Worm (Caenorhabditis elegans) whole organism, L4 larva: ENCODE results near the gene C17B7.4.

Experiments used
- Y5F2A.4 ChIP-seq: fragments of 200-800 bp; sonication (Bioruptor generic); optimal IDR thresholded peaks from 2 replicates; lab custom pipeline; 2018; ENCODE audit warnings: mild to moderate bottlenecking, missing genetic modification characterization, missing compliant biosample characterization
- ZK337.2 ChIP-seq: fragments of 200-800 bp; sonication (Bioruptor generic); IDR thresholded peaks from 2 replicates; pipeline ENCODE4 v1.3.6; 2022; ENCODE audit warnings: missing genetic modification reagents, missing genetic modification characterization, missing compliant biosample characterization
- lin-15B ChIP-seq: fragments of 150-350 bp; sonication (generic microtip); optimal IDR thresholded peaks from 3 replicates; lab custom pipeline; 2014; ENCODE audit warnings: missing biosample characterization, missing genetic modification characterization
- nhr-11 ChIP-seq: fragments of 150-350 bp; optimal IDR thresholded peaks from 2 replicates; lab custom pipeline; 2014; ENCODE audit warnings: missing biosample characterization, missing genetic modification characterization
- nhr-28 ChIP-seq: fragments of 150-350 bp; optimal IDR thresholded peaks from 2 replicates; lab custom pipeline; 2014; ENCODE audit warnings: missing biosample characterization, missing genetic modification characterization
- nhr-76 ChIP-seq: fragments of 150-350 bp; optimal IDR thresholded peaks from 2 replicates; lab custom pipeline; 2014; ENCODE audit warnings: missing biosample characterization, missing genetic modification characterization
- unc-62 ChIP-seq, 3 experiments: fragments of 150-350 bp in 1 of 3; sonication (generic microtip); optimal IDR thresholded peaks in 2 of 3; peaks in 1 of 3; 1 replicate in 1 of 3; 2 replicates in 2 of 3; lab custom pipeline; 2014 to 2017; ENCODE audit warnings: missing biosample characterization in 3 of 3, missing genetic modification characterization in 3 of 3, missing genetic modification reagents in 3 of 3, missing genotype in 1 of 3

DNA sequence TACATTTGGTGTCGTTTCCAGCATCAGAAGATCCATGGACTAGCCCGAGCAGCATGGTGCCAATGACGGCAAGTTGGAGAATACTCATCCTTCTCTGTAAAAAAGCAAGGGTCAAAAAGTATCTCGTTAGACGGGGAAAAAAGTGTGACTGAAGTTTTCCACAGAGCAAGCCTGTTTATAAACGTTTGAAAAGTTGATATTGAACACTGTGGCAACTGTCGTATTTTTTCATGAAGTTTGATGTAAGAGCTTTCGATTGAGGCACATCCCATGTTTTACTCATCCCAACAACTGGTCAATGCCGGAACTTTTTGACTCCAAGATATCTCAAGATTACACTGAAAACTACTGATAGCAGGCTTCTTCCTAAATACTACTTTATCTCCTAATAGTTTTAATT is 20.1 kb upstream of the C17B7.4 start, which contains the start of gene F35F10.13:
- no peak for TF ChIP-seq nhr-11 (tag; lab: Kevin White, UChicago)
- TF ChIP-seq Y5F2A.4 (GFP tag; lab: Kevin White, UChicago), result no peak
- TF ChIP-seq ZK337.2 (GFP tag; lab: Robert Waterston, UW), result no peak
- no peak for TF ChIP-seq unc-62 (GFP tag; optimal IDR thresholded peaks at IDR 0.05 in 1 of 2; lab: Kevin White, UChicago)
- no peak for TF ChIP-seq unc-62 (tag; optimal IDR thresholded peaks at IDR 0.05; lab: Kevin White, UChicago)
- no peak for TF ChIP-seq nhr-76 (tag; lab: Kevin White, UChicago)
- TF ChIP-seq nhr-28 (tag; lab: Kevin White, UChicago), result no peak
- no peak for TF ChIP-seq lin-15B (tag; lab: Kevin White, UChicago)
